Fruit fly (Drosophila melanogaster) whole organism, embryonic: ENCODE results near the gene pnt.

ENCODE experiments used
- Antp ChIP-seq: fragments of 200-800 bp; sonication (Bioruptor generic); optimal IDR thresholded peaks from 3 replicates; lab custom pipeline; 2016; ENCODE audit warnings: missing biosample characterization, missing genetic modification characterization
- Atf6 ChIP-seq: fragments of 200-800 bp; sonication (Bioruptor generic); IDR thresholded peaks from 2 replicates; pipeline ENCODE4 v1.3.6; 2022; ENCODE audit warnings: missing biosample characterization, missing genetic modification characterization
- CG10209 ChIP-seq: fragments of 200-800 bp; sonication (Bioruptor generic); optimal IDR thresholded peaks from 3 replicates; lab custom pipeline; 2017; ENCODE audit warnings: missing biosample characterization, mild to moderate bottlenecking, missing genetic modification characterization, missing genetic modification reagents
- CG10654 ChIP-seq: fragments of 200-800 bp; sonication (Bioruptor generic); optimal IDR thresholded peaks from 2 replicates; lab custom pipeline; 2016; ENCODE audit warnings: missing biosample characterization, missing genetic modification characterization
- CG10979 ChIP-seq: fragments of 200-800 bp; sonication (Bioruptor generic); optimal IDR thresholded peaks from 2 replicates; lab custom pipeline; 2018; ENCODE audit warnings: missing biosample characterization, mild to moderate bottlenecking, missing genetic modification characterization, moderate library complexity
- CG11504 ChIP-seq: fragments of 200-800 bp; sonication (Bioruptor generic); optimal IDR thresholded peaks from 3 replicates; lab custom pipeline; 2019; ENCODE audit warnings: missing biosample characterization, mild to moderate bottlenecking, missing genetic modification characterization, moderate library complexity
- CG11560 ChIP-seq: fragments of 200-800 bp; sonication (Bioruptor generic); IDR thresholded peaks from 3 replicates; pipeline ENCODE4 v1.3.6; 2022; ENCODE audit warnings: missing biosample characterization, missing genetic modification characterization
- CG12219 ChIP-seq: fragments of 200-800 bp; sonication (Bioruptor generic); optimal IDR thresholded peaks from 3 replicates; lab custom pipeline; 2018; ENCODE audit warnings: missing biosample characterization, mild to moderate bottlenecking, missing genetic modification characterization
- CG1233 ChIP-seq: fragments of 200-800 bp; sonication (Bioruptor generic); optimal IDR thresholded peaks from 4 replicates; lab custom pipeline; 2018; ENCODE audit warnings: missing biosample characterization, mild to moderate bottlenecking, missing genetic modification characterization
- CG17359 ChIP-seq: fragments of 200-800 bp; sonication (Bioruptor generic); optimal IDR thresholded peaks from 3 replicates; lab custom pipeline; 2018; ENCODE audit warnings: missing biosample characterization, mild to moderate bottlenecking, missing genetic modification characterization, moderate library complexity
- CG17361 ChIP-seq: fragments of 200-800 bp; sonication (Bioruptor generic); IDR thresholded peaks from 3 replicates; pipeline ENCODE4 v1.3.6; 2022; ENCODE audit warnings: missing biosample characterization, missing genetic modification characterization
- CG18262 ChIP-seq: fragments of 200-800 bp; optimal IDR thresholded peaks from 3 replicates; lab custom pipeline; 2019; ENCODE audit warnings: missing biosample characterization, mild to moderate bottlenecking, missing genetic modification characterization, moderate library complexity
- CG2712 ChIP-seq: fragments of 200-800 bp; optimal IDR thresholded peaks from 3 replicates; lab custom pipeline; 2019; ENCODE audit warnings: missing biosample characterization, mild to moderate bottlenecking, missing genetic modification characterization, moderate library complexity
- CG30431 ChIP-seq: fragments of 200-800 bp; sonication (Bioruptor generic); optimal IDR thresholded peaks from 2 replicates; lab custom pipeline; 2017; ENCODE audit warnings: missing biosample characterization, missing genetic modification characterization
- CG4424 ChIP-seq: fragments of 200-800 bp; sonication (Bioruptor generic); optimal IDR thresholded peaks from 3 replicates; lab custom pipeline; 2016; ENCODE audit warnings: missing biosample characterization, missing genetic modification characterization
- CG7556 ChIP-seq: fragments of 200-800 bp; sonication (Bioruptor generic); optimal IDR thresholded peaks from 2 replicates; lab custom pipeline; 2017; ENCODE audit warnings: missing biosample characterization, mild to moderate bottlenecking, missing genetic modification characterization
- CG8388 ChIP-seq: fragments of 200-800 bp; sonication (Bioruptor generic); optimal IDR thresholded peaks from 2 replicates; lab custom pipeline; 2019; ENCODE audit warnings: missing biosample characterization, mild to moderate bottlenecking, missing genetic modification characterization, moderate library complexity
- CG9437 ChIP-seq: fragments of 200-800 bp; sonication (Bioruptor generic); optimal IDR thresholded peaks from 2 replicates; lab custom pipeline; 2018; ENCODE audit warnings: missing biosample characterization, mild to moderate bottlenecking, missing genetic modification characterization
- Chrac-16 ChIP-seq: fragments of 200-800 bp; sonication (Bioruptor generic); optimal IDR thresholded peaks from 3 replicates; lab custom pipeline; 2016; ENCODE audit warnings: missing biosample characterization, missing genetic modification characterization
- CoRest ChIP-seq: fragments of 200-800 bp; sonication (Bioruptor generic); optimal IDR thresholded peaks from 3 replicates; lab custom pipeline; 2018; ENCODE audit warnings: missing biosample characterization, mild to moderate bottlenecking, missing genetic modification characterization, moderate library complexity
- D19B ChIP-seq: fragments of 200-800 bp; sonication (Bioruptor generic); optimal IDR thresholded peaks from 2 replicates; lab custom pipeline; 2017; ENCODE audit warnings: missing biosample characterization, mild to moderate bottlenecking, missing genetic modification characterization
- E2f2 ChIP-seq: fragments of 200-800 bp; sonication (Bioruptor generic); IDR thresholded peaks from 2 replicates; pipeline ENCODE4 v1.3.6; 2022; ENCODE audit warnings: missing biosample characterization, missing genetic modification characterization
- Elba2 ChIP-seq: fragments of 200-800 bp; sonication (Bioruptor generic); optimal IDR thresholded peaks from 3 replicates; lab custom pipeline; 2016; ENCODE audit warnings: missing biosample characterization, missing genetic modification characterization
- Hr3 ChIP-seq: fragments of 200-800 bp; sonication (Bioruptor generic); optimal IDR thresholded peaks from 3 replicates; lab custom pipeline; 2016; ENCODE audit warnings: missing biosample characterization, missing genetic modification characterization
- Hr78 ChIP-seq, 2 experiments: fragments of 200-800 bp in 1 of 2; fragments of >200 bp in 1 of 2; sonication (Bioruptor generic) in 1 of 2; optimal IDR thresholded peaks; 2 replicates each; lab custom pipeline; 2017 to 2019; ENCODE audit warnings: missing biosample characterization in 2 of 2, missing genetic modification characterization in 2 of 2, mild to moderate bottlenecking in 1 of 2, moderate library complexity in 1 of 2
- MTF-1 ChIP-seq: fragments of 200-800 bp; sonication (Bioruptor generic); optimal IDR thresholded peaks from 2 replicates; lab custom pipeline; 2018; ENCODE audit warnings: missing biosample characterization, mild to moderate bottlenecking, missing genetic modification characterization, borderline replicate concordance
- Meics ChIP-seq: fragments of 200-800 bp; sonication (Bioruptor generic); optimal IDR thresholded peaks from 2 replicates; lab custom pipeline; 2017; ENCODE audit warnings: missing biosample characterization, mild to moderate bottlenecking, missing genetic modification characterization
- PHDP ChIP-seq: fragments of 200-800 bp; sonication (Bioruptor generic); optimal IDR thresholded peaks from 3 replicates; lab custom pipeline; 2018; ENCODE audit warnings: missing biosample characterization, mild to moderate bottlenecking, missing genetic modification characterization, moderate library complexity
- Ptx1 ChIP-seq: fragments of 200-800 bp; sonication (Bioruptor generic); IDR thresholded peaks from 2 replicates; pipeline ENCODE4 v1.3.6; 2022; ENCODE audit warnings: missing biosample characterization, missing genetic modification characterization
- Sry-δ ChIP-seq: fragments of 200-800 bp; sonication (Bioruptor generic); optimal IDR thresholded peaks from 2 replicates; lab custom pipeline; 2016; ENCODE audit warnings: missing biosample characterization, missing genetic modification characterization
- br ChIP-seq: fragments of >200 bp; optimal IDR thresholded peaks from 2 replicates; lab custom pipeline; 2017
- chif ChIP-seq, 2 experiments: fragments of 200-800 bp; sonication (Bioruptor generic); optimal IDR thresholded peaks; 3 replicates each; lab custom pipeline; 2016; ENCODE audit warnings: missing biosample characterization in 2 of 2, missing genetic modification characterization in 2 of 2
- ci ChIP-seq: fragments of 200-800 bp; sonication (Bioruptor generic); IDR thresholded peaks from 3 replicates; pipeline ENCODE4 v1.3.6; 2022; ENCODE audit warnings: missing biosample characterization, missing genetic modification characterization
- fu2 ChIP-seq: fragments of 200-800 bp; sonication (Bioruptor generic); optimal IDR thresholded peaks from 2 replicates; lab custom pipeline; 2016; ENCODE audit warnings: missing biosample characterization, missing genetic modification characterization
- grau ChIP-seq: fragments of 200-800 bp; optimal IDR thresholded peaks from 3 replicates; lab custom pipeline; 2019; ENCODE audit warnings: missing biosample characterization, mild to moderate bottlenecking, missing genetic modification characterization, moderate library complexity
- grn ChIP-seq: fragments of 200-800 bp; sonication (Bioruptor generic); optimal IDR thresholded peaks from 3 replicates; lab custom pipeline; 2017; ENCODE audit warnings: missing biosample characterization, missing genetic modification characterization
- lilli ChIP-seq: fragments of 200-800 bp; sonication (Bioruptor generic); optimal IDR thresholded peaks from 3 replicates; lab custom pipeline; 2016; ENCODE audit warnings: missing biosample characterization, missing genetic modification characterization
- lmd ChIP-seq: fragments of 200-800 bp; sonication (Bioruptor generic); IDR thresholded peaks from 2 replicates; pipeline ENCODE4 v1.3.6; 2022; ENCODE audit warnings: missing biosample characterization, missing genetic modification characterization
- nerfin-1 ChIP-seq: fragments of 200-800 bp; sonication (Bioruptor generic); optimal IDR thresholded peaks from 3 replicates; lab custom pipeline; 2019; ENCODE audit warnings: missing biosample characterization, mild to moderate bottlenecking, missing genetic modification characterization, moderate library complexity
- nmo ChIP-seq: fragments of 200-800 bp; sonication (Bioruptor generic); optimal IDR thresholded peaks from 2 replicates; lab custom pipeline; 2018; ENCODE audit warnings: missing biosample characterization, mild to moderate bottlenecking, missing genetic modification characterization, moderate library complexity
- prd ChIP-seq, 3 experiments: fragments of >200 bp in 2 of 3; fragments of 200-800 bp in 1 of 3; sonication (Bioruptor generic) in 1 of 3; optimal IDR thresholded peaks in 2 of 3; IDR thresholded peaks in 1 of 3; 2 replicates in 2 of 3; 3 replicates in 1 of 3; pipeline versions ENCODE4 v1.3.6 to Lab custom; 2017 to 2022; ENCODE audit warnings: missing biosample characterization in 1 of 3, missing genetic modification characterization in 1 of 3
- pum ChIP-seq: fragments of 200-800 bp; sonication (Bioruptor generic); optimal IDR thresholded peaks from 2 replicates; lab custom pipeline; 2016; ENCODE audit warnings: missing biosample characterization, missing genetic modification characterization
- row ChIP-seq: fragments of 200-800 bp; sonication (Bioruptor generic); IDR thresholded peaks from 3 replicates; pipeline ENCODE4 v1.3.6; 2022; ENCODE audit warnings: missing biosample characterization, missing genetic modification characterization
- sr ChIP-seq: fragments of 200-800 bp; sonication (Bioruptor generic); IDR thresholded peaks from 3 replicates; pipeline ENCODE4 v1.3.6; 2022; ENCODE audit warnings: missing biosample characterization, missing genetic modification characterization
- tna ChIP-seq: fragments of 200-800 bp; sonication (Bioruptor generic); IDR thresholded peaks from 2 replicates; pipeline ENCODE4 v1.3.6; 2022; ENCODE audit warnings: missing biosample characterization, missing genetic modification characterization; ENCODE audit not compliant: partially characterized antibody
- trem ChIP-seq: fragments of 200-800 bp; optimal IDR thresholded peaks from 3 replicates; lab custom pipeline; 2019; ENCODE audit warnings: missing biosample characterization, mild to moderate bottlenecking, missing genetic modification characterization, moderate library complexity
- unpg ChIP-seq: fragments of 200-800 bp; sonication (Bioruptor generic); optimal IDR thresholded peaks from 3 replicates; lab custom pipeline; 2018; ENCODE audit warnings: missing biosample characterization, mild to moderate bottlenecking, missing genetic modification characterization, moderate library complexity
- zen2 ChIP-seq: fragments of 200-800 bp; sonication (Bioruptor generic); IDR thresholded peaks from 3 replicates; pipeline ENCODE4 v1.3.6; 2022; ENCODE audit warnings: missing biosample characterization, missing genetic modification characterization; ENCODE audit not compliant: partially characterized antibody

pnt gene

DNA sequence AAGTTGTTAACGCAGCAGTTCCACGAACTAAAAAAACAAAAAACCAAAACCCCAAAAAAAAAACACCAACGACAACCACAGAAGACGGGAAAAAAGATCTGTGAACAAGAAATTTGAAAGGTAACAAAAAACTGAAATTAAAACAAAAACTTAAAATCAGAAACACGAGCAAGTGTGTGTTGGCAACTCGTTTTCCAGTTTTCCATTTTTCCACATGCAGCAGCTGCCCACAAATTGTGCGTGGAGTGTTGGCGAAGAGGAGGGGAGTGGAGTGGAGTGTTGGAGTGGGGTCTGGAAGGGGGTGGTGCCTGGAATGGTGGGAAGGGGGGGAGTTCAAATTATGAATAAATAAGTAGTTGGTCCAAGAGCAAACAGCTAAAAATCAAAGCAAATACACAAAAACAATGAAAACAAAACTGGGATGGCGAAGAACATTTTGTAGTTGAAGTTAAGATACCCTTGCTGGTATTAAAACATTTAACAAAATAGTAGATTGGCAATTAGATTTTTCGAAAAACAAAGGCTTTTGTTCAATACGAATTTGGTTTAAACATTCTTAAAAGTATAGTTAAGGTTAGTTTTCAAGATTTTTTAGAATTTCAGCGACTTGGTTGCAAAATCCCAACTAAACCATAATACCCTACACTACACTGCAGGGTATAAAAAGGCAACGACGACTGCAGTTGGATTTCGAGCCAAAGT lies 12.5 kb downstream of the pnt start (continued):
- TF ChIP-seq row (GFP tag; lab: Robert Waterston, UW) (peak; percentile 72), Elba2 (GFP tag; lab: Kevin White, UChicago) (no peak), CG11560 (tag; lab: Robert Waterston, UW) (no peak), br (lab: Kevin White, UChicago) (no peak), CG17359 (tag; lab: Kevin White, UChicago) (peak; percentile 60), fu2 (GFP tag; lab: Kevin White, UChicago) (no peak), Hr3 (peak; percentile 34), CoRest (tag; lab: Kevin White, UChicago) (peak; percentile 46), D19B (peak; percentile 37), trem (tag; lab: Kevin White, UChicago) (peak; percentile 58), Atf6 (GFP tag; lab: Robert Waterston, UW) (no peak; the same call in 1 of the 2 replicates), sr (GFP tag; lab: Robert Waterston, UW) (0 out of 3 replicates have a peak, but pooled peaks have one; percentile 48), CG7556 (GFP tag; lab: Kevin White, UChicago) (peak; percentile 42), PHDP (tag; lab: Kevin White, UChicago) (peak; percentile 58), CG17361 (GFP tag; lab: Robert Waterston, UW) (peak; percentile 74), tna (GFP tag; lab: Robert Waterston, UW) (no peak), CG11504 (peak; percentile 62), Antp (GFP tag; lab: Kevin White, UChicago) (peak; percentile 31), nmo (GFP tag; lab: Kevin White, UChicago) (peak; percentile 72), Meics (GFP tag; lab: Kevin White, UChicago) (peak; percentile 34), CG18262 (tag; lab: Kevin White, UChicago) (peak; percentile 82), zen2 (no peak), grn (GFP tag; lab: Kevin White, UChicago) (no peak), Ptx1 (peak; percentile 46; the same call in 1 of the 2 replicates), CG10209 (GFP tag; lab: Kevin White, UChicago) (peak; percentile 60), CG1233 (peak; percentile 4), CG30431 (GFP tag; lab: Kevin White, UChicago) (peak; percentile 8), lmd (GFP tag; lab: Robert Waterston, UW) (peak; percentile 38; the same call in 1 of the 2 replicates), MTF-1 (GFP tag; lab: Kevin White, UChicago) (no peak), CG4424 (GFP tag; lab: Kevin White, UChicago) (peak; percentile 41), E2f2 (GFP tag; lab: Robert Waterston, UW) (no peak), CG12219 (GFP tag; lab: Kevin White, UChicago) (peak; percentile 27), ci (peak; percentile 42; the same call in 1 of the 3 replicates), Hr78 (GFP tag; optimal IDR thresholded peaks at IDR 0.05; lab: Kevin White, UChicago) (peak in 1 of 2 experiments; percentile 11), CG10654 (peak; percentile 22), lilli (peak; percentile 21), prd (optimal IDR thresholded peaks at IDR 0.05; lab: Kevin White, UChicago) (no peak), prd (GFP tag; IDR thresholded peaks at IDR 0.05; lab: Robert Waterston, UW) (peak; percentile 58; the same call in 2 of the 3 replicates), CG8388 (GFP tag; lab: Kevin White, UChicago) (peak; percentile 67), CG10979 (tag; lab: Kevin White, UChicago) (peak; percentile 79), grau (tag; lab: Kevin White, UChicago) (peak; percentile 58), chif (GFP tag; optimal IDR thresholded peaks at IDR 0.05; lab: Kevin White, UChicago) (peak; percentile 37 to 55), Sry-δ (GFP tag; lab: Kevin White, UChicago) (peak; percentile 9), unpg (GFP tag; lab: Kevin White, UChicago) (peak; percentile 65), nerfin-1 (tag; lab: Kevin White, UChicago) (peak; percentile 38), Chrac-16 (GFP tag; lab: Kevin White, UChicago) (peak; percentile 46), CG2712 (tag; lab: Kevin White, UChicago) (peak; percentile 78), CG9437 (GFP tag; lab: Kevin White, UChicago) (peak; percentile 39), pum (GFP tag; lab: Kevin White, UChicago) (peak; percentile 34)
